Worm (Caenorhabditis elegans): Measurements from ENCODE around the gene T11G6.5.

DNA sequence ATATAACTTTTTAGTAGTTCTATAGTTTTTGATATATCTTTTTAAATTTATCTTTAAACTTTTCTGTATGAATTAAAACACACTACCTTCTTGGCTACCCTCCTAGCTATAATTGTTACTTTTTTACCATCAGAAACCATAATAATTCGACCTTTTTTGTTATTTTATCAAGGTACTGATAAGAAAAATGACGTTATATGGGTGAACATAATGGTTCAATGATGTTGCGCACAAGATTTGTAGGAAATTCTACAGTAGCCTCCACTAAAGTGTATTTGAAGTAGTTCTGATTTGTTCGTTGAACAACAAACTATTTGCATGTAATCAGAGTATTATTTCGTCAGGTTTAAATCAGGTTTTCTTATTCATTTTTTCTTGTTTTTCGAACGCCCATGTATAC lies 44.0 kb downstream of the T11G6.5 start:
- TF ChIP-seq ztf-29 (GFP tag; IDR thresholded peaks at IDR 0.05) = no peak
- TF ChIP-seq cog-1 (tag; optimal IDR thresholded peaks at IDR 0.05) = no peak
- TF ChIP-seq flt-1 (GFP tag; IDR thresholded peaks at IDR 0.05) = no peak
- no peak for TF ChIP-seq klf-2 (GFP tag; conservative IDR thresholded peaks at IDR 0.05)
- no peak for TF ChIP-seq med-1 (GFP tag; optimal IDR thresholded peaks at IDR 0.05; ENCODE audit: insufficient read depth)
- no peak for TF ChIP-seq ztf-23 (GFP tag; IDR thresholded peaks at IDR 0.05)
- no peak for TF ChIP-seq T22C8.4 (GFP tag; IDR thresholded peaks at IDR 0.05)
- no peak for TF ChIP-seq ref-1 (GFP tag; conservative IDR thresholded peaks at IDR 0.05)
- no peak for TF ChIP-seq tab-1 (GFP tag; IDR thresholded peaks at IDR 0.05)
